Fruit fly (Drosophila melanogaster) whole organism, embryonic: ENCODE measurements around the gene mRpL27.
A peak's percentile ranks its signal among the peaks of the same experiment; 100 is the strongest.

ENCODE experiments used
- Atf6 ChIP-seq: fragments of 200-800 bp; sonication (Bioruptor generic); IDR thresholded peaks from 2 replicates; pipeline ENCODE4 v1.3.6; 2022; ENCODE audit warnings: missing biosample characterization, missing genetic modification characterization
- Bgb ChIP-seq: fragments of 200-800 bp; sonication (Bioruptor generic); IDR thresholded peaks from 2 replicates; pipeline ENCODE4 v1.3.6; 2022; ENCODE audit warnings: missing biosample characterization, missing genetic modification characterization; ENCODE audit not compliant: partially characterized antibody
- CG10543 ChIP-seq: fragments of 200-800 bp; sonication (Bioruptor generic); optimal IDR thresholded peaks from 3 replicates; lab custom pipeline; 2017; ENCODE audit warnings: missing biosample characterization, mild to moderate bottlenecking, missing genetic modification characterization, moderate library complexity
- CG11456 ChIP-seq: fragments of 200-800 bp; sonication (Bioruptor generic); IDR thresholded peaks from 3 replicates; pipeline ENCODE4 v1.3.6; 2022; ENCODE audit warnings: missing biosample characterization, missing genetic modification characterization
- CG11696 ChIP-seq: fragments of 200-800 bp; sonication (Bioruptor generic); IDR thresholded peaks from 2 replicates; pipeline ENCODE4 v1.3.6; 2022; ENCODE audit warnings: missing biosample characterization, missing genetic modification characterization
- CG13287 ChIP-seq: fragments of 200-800 bp; sonication (Bioruptor generic); IDR thresholded peaks from 2 replicates; pipeline ENCODE4 v1.3.6; 2022; ENCODE audit warnings: missing biosample characterization, missing genetic modification characterization; ENCODE audit not compliant: partially characterized antibody
- CG1602 ChIP-seq: fragments of 200-800 bp; sonication (Bioruptor generic); optimal IDR thresholded peaks from 3 replicates; lab custom pipeline; 2016; ENCODE audit warnings: missing biosample characterization, missing genetic modification characterization
- CG1603 ChIP-seq: fragments of 200-800 bp; sonication (Bioruptor generic); optimal IDR thresholded peaks from 2 replicates; lab custom pipeline; 2019; ENCODE audit warnings: missing biosample characterization, mild to moderate bottlenecking, missing genetic modification characterization, moderate library complexity
- CG16815 ChIP-seq: fragments of 200-800 bp; sonication (Bioruptor generic); optimal IDR thresholded peaks from 3 replicates; lab custom pipeline; 2017; ENCODE audit warnings: missing biosample characterization, mild to moderate bottlenecking, missing genetic modification characterization
- CG17912 ChIP-seq: fragments of 200-800 bp; sonication (Bioruptor generic); optimal IDR thresholded peaks from 2 replicates; lab custom pipeline; 2018; ENCODE audit warnings: missing biosample characterization, mild to moderate bottlenecking, missing genetic modification characterization
- CG2678 ChIP-seq: fragments of 200-800 bp; sonication (Bioruptor generic); optimal IDR thresholded peaks from 3 replicates; lab custom pipeline; 2019; ENCODE audit warnings: missing biosample characterization, mild to moderate bottlenecking, missing genetic modification characterization, moderate library complexity
- CG2875 ChIP-seq: fragments of 200-800 bp; sonication (Bioruptor generic); optimal IDR thresholded peaks from 2 replicates; lab custom pipeline; 2017; ENCODE audit warnings: missing biosample characterization, mild to moderate bottlenecking, missing genetic modification characterization, missing genetic modification reagents
- CG3407 ChIP-seq: fragments of 200-800 bp; sonication (Bioruptor generic); optimal IDR thresholded peaks from 2 replicates; lab custom pipeline; 2018; ENCODE audit warnings: missing biosample characterization, mild to moderate bottlenecking, missing genetic modification characterization
- CG4328 ChIP-seq: fragments of 200-800 bp; sonication (Bioruptor generic); optimal IDR thresholded peaks from 3 replicates; lab custom pipeline; 2017; ENCODE audit warnings: missing biosample characterization, missing genetic modification reagents, missing genetic modification characterization
- CG4820 ChIP-seq: fragments of 200-800 bp; sonication (Bioruptor generic); optimal IDR thresholded peaks from 3 replicates; lab custom pipeline; 2016; ENCODE audit warnings: missing biosample characterization, missing genetic modification characterization
- CG5245 ChIP-seq: fragments of 200-800 bp; sonication (Bioruptor generic); optimal IDR thresholded peaks from 3 replicates; lab custom pipeline; 2016; ENCODE audit warnings: missing biosample characterization, missing genetic modification characterization
- CG6254 ChIP-seq: fragments of 200-800 bp; sonication (Bioruptor generic); optimal IDR thresholded peaks from 3 replicates; lab custom pipeline; 2017; ENCODE audit warnings: mild to moderate bottlenecking, missing biosample characterization, missing genetic modification reagents, missing genetic modification characterization
- CG6765 ChIP-seq: fragments of 200-800 bp; sonication (Bioruptor generic); optimal IDR thresholded peaks from 3 replicates; lab custom pipeline; 2017; ENCODE audit warnings: missing biosample characterization, mild to moderate bottlenecking, missing genetic modification characterization
- CG6813 ChIP-seq: fragments of 200-800 bp; sonication (Bioruptor generic); optimal IDR thresholded peaks from 2 replicates; lab custom pipeline; 2017; ENCODE audit warnings: missing biosample characterization, missing genetic modification characterization, mild to moderate bottlenecking, moderate library complexity, missing genetic modification reagents
- CG9215 ChIP-seq: fragments of 200-800 bp; sonication (Bioruptor generic); IDR thresholded peaks from 2 replicates; pipeline ENCODE4 v1.3.6; 2022; ENCODE audit warnings: missing biosample characterization, missing genetic modification characterization
- CG9609 ChIP-seq: fragments of 200-800 bp; sonication (Bioruptor generic); optimal IDR thresholded peaks from 3 replicates; lab custom pipeline; 2016; ENCODE audit warnings: missing biosample characterization, missing genetic modification characterization
- E2f2 ChIP-seq: fragments of 200-800 bp; sonication (Bioruptor generic); IDR thresholded peaks from 2 replicates; pipeline ENCODE4 v1.3.6; 2022; ENCODE audit warnings: missing biosample characterization, missing genetic modification characterization
- Gug ChIP-seq: fragments of 200-800 bp; sonication (Bioruptor generic); IDR thresholded peaks from 4 replicates; pipeline ENCODE4 v1.3.6; 2022; ENCODE audit warnings: missing biosample characterization, missing genetic modification characterization
- HmgZ ChIP-seq: fragments of 200-800 bp; sonication (Bioruptor generic); optimal IDR thresholded peaks from 2 replicates; lab custom pipeline; 2018; ENCODE audit warnings: missing biosample characterization, mild to moderate bottlenecking, missing genetic modification characterization
- Hsf ChIP-seq: fragments of 200-800 bp; sonication (Bioruptor generic); optimal IDR thresholded peaks from 3 replicates; lab custom pipeline; 2016; ENCODE audit warnings: missing biosample characterization, missing genetic modification characterization
- Med ChIP-seq: fragments of 200-800 bp; sonication (Bioruptor generic); peaks from one replicate; lab custom pipeline; 2016; ENCODE audit warnings: missing biosample characterization, missing genetic modification characterization, mild to moderate bottlenecking, inconsistent platforms, moderate library complexity
- Nf-YB ChIP-seq: fragments of 200-800 bp; sonication (Bioruptor generic); optimal IDR thresholded peaks from 3 replicates; lab custom pipeline; 2019; ENCODE audit warnings: missing biosample characterization, mild to moderate bottlenecking, missing genetic modification characterization, moderate library complexity
- Nf-YC ChIP-seq: fragments of 200-800 bp; optimal IDR thresholded peaks from 3 replicates; lab custom pipeline; 2019; ENCODE audit warnings: missing biosample characterization, mild to moderate bottlenecking, missing genetic modification characterization, moderate library complexity
- Oaz ChIP-seq: fragments of 200-800 bp; sonication (Bioruptor generic); IDR thresholded peaks from 2 replicates; pipeline ENCODE4 v1.3.6; 2022; ENCODE audit warnings: missing biosample characterization, missing genetic modification characterization
- Sox100B ChIP-seq: fragments of 200-800 bp; sonication (Bioruptor generic); optimal IDR thresholded peaks from 3 replicates; lab custom pipeline; 2018; ENCODE audit warnings: missing biosample characterization, mild to moderate bottlenecking, missing genetic modification characterization
- Sry-β ChIP-seq: fragments of 200-800 bp; sonication (Bioruptor generic); optimal IDR thresholded peaks from 2 replicates; lab custom pipeline; 2018; ENCODE audit warnings: missing biosample characterization, mild to moderate bottlenecking, missing genetic modification characterization, moderate library complexity
- Sry-δ ChIP-seq: fragments of 200-800 bp; sonication (Bioruptor generic); optimal IDR thresholded peaks from 2 replicates; lab custom pipeline; 2016; ENCODE audit warnings: missing biosample characterization, missing genetic modification characterization
- Vsx1 ChIP-seq: fragments of 200-800 bp; sonication (Bioruptor generic); optimal IDR thresholded peaks from 2 replicates; lab custom pipeline; 2017; ENCODE audit warnings: missing biosample characterization, mild to moderate bottlenecking, missing genetic modification characterization, missing genetic modification reagents
- ash1 ChIP-seq: fragments of 200-800 bp; sonication (Bioruptor generic); optimal IDR thresholded peaks from 2 replicates; lab custom pipeline; 2018; ENCODE audit warnings: missing biosample characterization, mild to moderate bottlenecking, missing genetic modification characterization
- cas ChIP-seq: fragments of 200-800 bp; sonication (Bioruptor generic); IDR thresholded peaks from 2 replicates; pipeline ENCODE4 v1.3.6; 2022; ENCODE audit warnings: missing biosample characterization, missing genetic modification characterization
- da ChIP-seq: fragments of 200-800 bp; sonication (Bioruptor generic); optimal IDR thresholded peaks from 2 replicates; lab custom pipeline; 2016; ENCODE audit warnings: missing biosample characterization, missing genetic modification characterization
- danr ChIP-seq: fragments of 200-800 bp; sonication (Bioruptor generic); IDR thresholded peaks from 2 replicates; pipeline ENCODE4 v1.3.6; 2022; ENCODE audit warnings: missing biosample characterization, missing genetic modification characterization
- dpn ChIP-seq, 2 experiments: fragments of 200-800 bp; sonication (Bioruptor generic); optimal IDR thresholded peaks; 3 replicates each; lab custom pipeline; 2016; ENCODE audit warnings: missing biosample characterization in 2 of 2, missing genetic modification characterization in 2 of 2
- dysf ChIP-seq: fragments of 200-800 bp; sonication (Bioruptor generic); IDR thresholded peaks from 3 replicates; pipeline ENCODE4 v1.3.6; 2022; ENCODE audit warnings: missing biosample characterization, missing genetic modification characterization
- exex ChIP-seq: fragments of 200-800 bp; sonication (Bioruptor generic); optimal IDR thresholded peaks from 4 replicates; lab custom pipeline; 2018; ENCODE audit warnings: missing biosample characterization, mild to moderate bottlenecking, missing genetic modification characterization, moderate library complexity
- ftz-f1 ChIP-seq: fragments of 200-800 bp; sonication (Bioruptor generic); optimal IDR thresholded peaks from 2 replicates; lab custom pipeline; 2016; ENCODE audit warnings: missing biosample characterization, missing genetic modification characterization
- gro ChIP-seq: fragments of 200-800 bp; sonication (Bioruptor generic); optimal IDR thresholded peaks from 2 replicates; lab custom pipeline; 2016; ENCODE audit warnings: missing biosample characterization, missing genetic modification characterization
- kah ChIP-seq: fragments of 200-800 bp; sonication (Bioruptor generic); optimal IDR thresholded peaks from 2 replicates; lab custom pipeline; 2018; ENCODE audit warnings: missing biosample characterization, mild to moderate bottlenecking, missing genetic modification characterization
- otp ChIP-seq: fragments of 200-800 bp; sonication (Bioruptor generic); IDR thresholded peaks from 3 replicates; pipeline ENCODE4, ENCODE4 v1.3.6; 2022; ENCODE audit warnings: missing biosample characterization, missing genetic modification characterization
- pum ChIP-seq: fragments of 200-800 bp; sonication (Bioruptor generic); optimal IDR thresholded peaks from 2 replicates; lab custom pipeline; 2016; ENCODE audit warnings: missing biosample characterization, missing genetic modification characterization
- pzg ChIP-seq: fragments of 200-800 bp; sonication (Bioruptor generic); optimal IDR thresholded peaks from 3 replicates; lab custom pipeline; 2018; ENCODE audit warnings: missing biosample characterization, mild to moderate bottlenecking, missing genetic modification characterization, moderate library complexity
- row ChIP-seq: fragments of 200-800 bp; sonication (Bioruptor generic); IDR thresholded peaks from 3 replicates; pipeline ENCODE4 v1.3.6; 2022; ENCODE audit warnings: missing biosample characterization, missing genetic modification characterization
- sens-2 ChIP-seq: fragments of 200-800 bp; sonication (Bioruptor generic); IDR thresholded peaks from 2 replicates; pipeline ENCODE4 v1.3.6; 2022; ENCODE audit warnings: missing biosample characterization, missing genetic modification characterization
- tio ChIP-seq: fragments of 200-800 bp; sonication (Bioruptor generic); optimal IDR thresholded peaks from 2 replicates; lab custom pipeline; 2017; ENCODE audit warnings: missing biosample characterization, missing genetic modification characterization, inconsistent platforms
- unc-4 ChIP-seq: fragments of 200-800 bp; sonication (Bioruptor generic); IDR thresholded peaks from 2 replicates; pipeline ENCODE4 v1.3.6; 2022; ENCODE audit warnings: missing biosample characterization, missing genetic modification characterization; ENCODE audit not compliant: partially characterized antibody
- usp ChIP-seq: fragments of >200 bp; optimal IDR thresholded peaks from 2 replicates; lab custom pipeline; 2017; ENCODE audit warnings: missing biosample characterization, missing genetic modification characterization
- vfl ChIP-seq: fragments of 200-800 bp; sonication (Bioruptor generic); optimal IDR thresholded peaks from 2 replicates; lab custom pipeline; 2016; ENCODE audit warnings: missing biosample characterization, missing genetic modification characterization
- wor ChIP-seq: fragments of 200-800 bp; sonication (Bioruptor generic); IDR thresholded peaks from 2 replicates; pipeline ENCODE4 v1.3.6; 2022; ENCODE audit warnings: missing biosample characterization, missing genetic modification characterization

mRpL27 gene

DNA sequence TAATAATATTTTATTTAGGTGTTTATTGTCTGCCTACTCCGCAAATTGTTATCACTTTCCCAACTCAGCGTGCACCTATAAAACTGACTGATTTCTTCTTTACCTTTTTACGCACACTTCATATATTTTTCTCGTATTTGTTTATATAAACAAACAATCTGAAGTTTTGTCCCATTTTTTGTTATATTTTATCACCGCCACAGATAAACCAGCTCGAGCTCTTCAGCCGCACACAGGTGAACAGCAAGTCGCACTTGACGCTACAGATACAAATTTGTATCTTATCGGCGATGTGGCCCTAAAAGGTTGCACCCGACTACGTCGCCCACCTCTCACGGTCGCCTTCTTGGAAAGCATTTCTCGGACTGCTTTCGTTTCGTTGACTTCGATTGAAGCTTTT is 16.0 kb upstream of the mRpL27 start (continued):
- TF ChIP-seq Sry-β (GFP tag; lab: Kevin White, UChicago) (no peak), dpn (GFP tag; optimal IDR thresholded peaks at IDR 0.05; lab: Kevin White, UChicago) (no peak), CG2678 (tag; lab: Kevin White, UChicago) (peak; percentile 34), CG10543 (no peak), kah (GFP tag; lab: Kevin White, UChicago) (no peak), Hsf (GFP tag; lab: Kevin White, UChicago) (no peak), E2f2 (GFP tag; lab: Robert Waterston, UW) (no peak), CG4328 (no peak), CG4820 (GFP tag; lab: Kevin White, UChicago) (no peak), da (GFP tag; lab: Kevin White, UChicago) (no peak), CG13287 (no peak), Med (GFP tag; lab: Kevin White, UChicago) (peak; percentile 40), Oaz (GFP tag; lab: Robert Waterston, UW) (no peak), gro (GFP tag; lab: Kevin White, UChicago) (no peak), vfl (GFP tag; lab: Kevin White, UChicago) (no peak), wor (no peak), CG1602 (GFP tag; lab: Kevin White, UChicago) (no peak), sens-2 (GFP tag; lab: Robert Waterston, UW) (no peak), CG6765 (GFP tag; lab: Kevin White, UChicago) (no peak), CG5245 (GFP tag; lab: Kevin White, UChicago) (no peak), CG9609 (GFP tag; lab: Kevin White, UChicago) (no peak), Sox100B (GFP tag; lab: Kevin White, UChicago) (no peak), pum (GFP tag; lab: Kevin White, UChicago) (no peak), ftz-f1 (no peak), CG11696 (GFP tag; lab: Robert Waterston, UW) (no peak), ash1 (GFP tag; lab: Kevin White, UChicago) (no peak), exex (peak; percentile 0), CG6813 (GFP tag; lab: Kevin White, UChicago) (no peak), CG2875 (GFP tag; lab: Kevin White, UChicago) (peak; percentile 13), CG1603 (tag; lab: Kevin White, UChicago) (no peak), Nf-YC (tag; lab: Kevin White, UChicago) (no peak), dysf (no peak), cas (GFP tag; lab: Robert Waterston, UW) (no peak), danr (GFP tag; lab: Robert Waterston, UW) (no peak), CG16815 (no peak), otp (GFP tag; lab: Robert Waterston, UW) (no peak), tio (GFP tag; lab: Kevin White, UChicago) (no peak), HmgZ (tag; lab: Kevin White, UChicago) (no peak), usp (GFP tag; lab: Kevin White, UChicago) (no peak), CG11456 (GFP tag; lab: Robert Waterston, UW) (no peak), Vsx1 (no peak), CG3407 (GFP tag; lab: Kevin White, UChicago) (peak; percentile 28)

DNA sequence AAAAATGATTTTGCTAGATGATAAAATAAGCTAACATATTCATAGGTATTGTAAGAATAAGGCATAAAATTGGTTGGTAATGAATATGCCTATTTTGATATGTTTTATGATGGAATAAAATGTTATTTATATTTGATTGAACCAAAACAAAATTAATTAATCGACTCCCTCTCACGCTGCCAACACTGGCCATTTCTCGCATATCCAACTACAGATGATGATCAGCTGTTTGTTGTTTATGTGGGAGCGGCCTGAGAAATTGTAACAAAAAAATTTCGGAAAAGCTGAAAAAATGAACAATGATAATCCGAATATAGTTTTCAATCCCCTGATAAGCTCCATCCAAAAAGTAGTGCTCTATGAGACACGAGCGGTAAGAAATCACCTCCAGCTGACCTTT is 5.5 kb upstream of the mRpL27 start, which contains the start of gene FIG4:
TSS of gene FIG4 (plus strand) at position 229 of the 400 bp plus-strand sequence.
- TF ChIP-seq CG13287 (peak; percentile 86), CG6254 (GFP tag; lab: Kevin White, UChicago) (peak; percentile 39), Bgb (peak; percentile 52; the same call in 1 of the 2 replicates), row (peak; percentile 76), CG17912 (GFP tag; lab: Kevin White, UChicago) (no peak), CG1602 (GFP tag; lab: Kevin White, UChicago) (no peak), Sry-δ (peak; percentile 36), CG1603 (tag; lab: Kevin White, UChicago) (peak; percentile 5), CG9215 (GFP tag; lab: Robert Waterston, UW) (no peak), Atf6 (GFP tag; lab: Robert Waterston, UW) (no peak), Nf-YB (GFP tag; lab: Kevin White, UChicago) (peak; percentile 7), pzg (peak; percentile 23), unc-4 (peak; percentile 75), Gug (GFP tag; lab: Robert Waterston, UW) (no peak)
